Worm (Caenorhabditis elegans) whole organism, midembryonic: ENCODE results near the gene msp-36.

Source experiments
- T22C8.4 ChIP-seq: fragments of 200-800 bp; sonication (Bioruptor generic); IDR thresholded peaks from 2 replicates; pipeline ENCODE4 v1.3.6; 2022; ENCODE audit warnings: missing genetic modification characterization, missing compliant biosample characterization
- cog-1 ChIP-seq: sonication (generic microtip); optimal IDR thresholded peaks from 2 replicates; lab custom pipeline; 2016; ENCODE audit warnings: missing genetic modification characterization, missing compliant biosample characterization
- flt-1 ChIP-seq: fragments of 200-800 bp; sonication (Bioruptor generic); IDR thresholded peaks from 2 replicates; pipeline ENCODE4 v1.3.6; 2022; ENCODE audit warnings: missing genetic modification characterization, missing compliant biosample characterization
- klf-2 ChIP-seq: fragments of 200-800 bp; sonication (Bioruptor generic); conservative IDR thresholded peaks from 2 replicates; pipeline ENCODE4 v1.3.6; 2022; ENCODE audit warnings: missing genetic modification reagents, missing genetic modification characterization, missing compliant biosample characterization
- med-1 ChIP-seq: sonication (generic microtip); optimal IDR thresholded peaks from 2 replicates; lab custom pipeline; 2017; ENCODE audit warnings: missing genetic modification characterization, mild to moderate bottlenecking, missing compliant biosample characterization, antibody characterized with exemption, missing genetic modification reagents; ENCODE audit not compliant: insufficient read depth
- ref-1 ChIP-seq: fragments of 200-800 bp; sonication (Bioruptor generic); conservative IDR thresholded peaks from 2 replicates; pipeline ENCODE4 v1.3.6; 2022; ENCODE audit warnings: missing genetic modification reagents, missing genetic modification characterization, missing compliant biosample characterization
- tab-1 ChIP-seq: fragments of 200-800 bp; sonication (Bioruptor generic); IDR thresholded peaks from 2 replicates; pipeline ENCODE4 v1.3.6; 2022; ENCODE audit warnings: missing genetic modification characterization, missing compliant biosample characterization
- ztf-23 ChIP-seq: fragments of 200-800 bp; sonication (Bioruptor generic); IDR thresholded peaks from 2 replicates; pipeline ENCODE4 v1.3.6; 2022; ENCODE audit warnings: missing genetic modification reagents, missing genetic modification characterization, missing compliant biosample characterization
- ztf-29 ChIP-seq: fragments of 200-800 bp; sonication (Bioruptor generic); IDR thresholded peaks from 2 replicates; pipeline ENCODE4 v1.3.6; 2022; ENCODE audit warnings: missing genetic modification reagents, missing genetic modification characterization, missing compliant biosample characterization

msp-36 gene

ce11 chrIV:10063941-10064340, 31.3 kb upstream of the msp-36 start:
- no peak for TF ChIP-seq ztf-29 (GFP tag; lab: Robert Waterston, UW)
- TF ChIP-seq ref-1 (GFP tag; lab: Robert Waterston, UW) = no peak
- no peak for TF ChIP-seq T22C8.4 (GFP tag; lab: Robert Waterston, UW)
- no peak for TF ChIP-seq flt-1
- no peak for TF ChIP-seq klf-2 (GFP tag; lab: Robert Waterston, UW)
- TF ChIP-seq ztf-23 (GFP tag; lab: Robert Waterston, UW) = no peak
- TF ChIP-seq med-1 (GFP tag; lab: Kevin White, UChicago) = no peak
- TF ChIP-seq cog-1 (tag; lab: Kevin White, UChicago) = no peak
- no peak for TF ChIP-seq tab-1 (GFP tag; lab: Robert Waterston, UW)

- TF ChIP-seq flt-1 = no peak
- no peak for TF ChIP-seq ztf-23 (GFP tag; lab: Robert Waterston, UW)
- no peak for TF ChIP-seq tab-1 (GFP tag; lab: Robert Waterston, UW)
- TF ChIP-seq med-1 (GFP tag; lab: Kevin White, UChicago) = no peak
- TF ChIP-seq ref-1 (GFP tag; lab: Robert Waterston, UW) = no peak
- no peak for TF ChIP-seq T22C8.4 (GFP tag; lab: Robert Waterston, UW)
- no peak for TF ChIP-seq cog-1 (tag; lab: Kevin White, UChicago)
- no peak for TF ChIP-seq ztf-29 (GFP tag; lab: Robert Waterston, UW)
- TF ChIP-seq klf-2 (GFP tag; lab: Robert Waterston, UW) = no peak
Measured at ce11 chrIV:10065159-10065558, 30.1 kb upstream of the msp-36 start.

ce11 chrIV:10066456-10066855, 28.8 kb upstream of the msp-36 start:
- TF ChIP-seq klf-2 (GFP tag; lab: Robert Waterston, UW) (no peak), ztf-29 (GFP tag; lab: Robert Waterston, UW) (no peak), ztf-23 (GFP tag; lab: Robert Waterston, UW) (no peak), tab-1 (GFP tag; lab: Robert Waterston, UW) (no peak), flt-1 (no peak), T22C8.4 (GFP tag; lab: Robert Waterston, UW) (no peak), ref-1 (GFP tag; lab: Robert Waterston, UW) (no peak), cog-1 (tag; lab: Kevin White, UChicago) (no peak), med-1 (GFP tag; lab: Kevin White, UChicago) (no peak)

- TF ChIP-seq T22C8.4 (GFP tag; lab: Robert Waterston, UW) = no peak
- no peak for TF ChIP-seq klf-2 (GFP tag; lab: Robert Waterston, UW)
- no peak for TF ChIP-seq med-1 (GFP tag; lab: Kevin White, UChicago)
- TF ChIP-seq ztf-23 (GFP tag; lab: Robert Waterston, UW) = no peak
Measured at ce11 chrIV:10067541-10067940, 27.7 kb upstream of the msp-36 start, which contains the start of gene cwn-2. Gene cwn-2 (plus strand): TSS chrIV:10067816.

ce11 chrIV:10068266-10068665, 27.0 kb upstream of the msp-36 start:
- TF ChIP-seq flt-1 (no peak), klf-2 (GFP tag; lab: Robert Waterston, UW) (no peak), ztf-29 (GFP tag; lab: Robert Waterston, UW) (no peak), tab-1 (GFP tag; lab: Robert Waterston, UW) (no peak), cog-1 (tag; lab: Kevin White, UChicago) (no peak), T22C8.4 (GFP tag; lab: Robert Waterston, UW) (no peak), ref-1 (GFP tag; lab: Robert Waterston, UW) (no peak)

ce11 chrIV:10072527-10072926, 22.7 kb upstream of the msp-36 start, which contains the start of gene W01B6.3:
Gene W01B6.3 (minus strand): TSS chrIV:10072627.
- no peak for TF ChIP-seq T22C8.4 (GFP tag; lab: Robert Waterston, UW)
- no peak for TF ChIP-seq cog-1 (tag; lab: Kevin White, UChicago)
- TF ChIP-seq tab-1 (GFP tag; lab: Robert Waterston, UW) = no peak
- no peak for TF ChIP-seq ref-1 (GFP tag; lab: Robert Waterston, UW)
- TF ChIP-seq ztf-29 (GFP tag; lab: Robert Waterston, UW) = no peak
- no peak for TF ChIP-seq ztf-23 (GFP tag; lab: Robert Waterston, UW)
- TF ChIP-seq klf-2 (GFP tag; lab: Robert Waterston, UW) = no peak
- TF ChIP-seq flt-1 = no peak
- TF ChIP-seq med-1 (GFP tag; lab: Kevin White, UChicago) = no peak

- no peak for TF ChIP-seq med-1 (GFP tag; lab: Kevin White, UChicago)
- no peak for TF ChIP-seq klf-2 (GFP tag; lab: Robert Waterston, UW)
- no peak for TF ChIP-seq ztf-29 (GFP tag; lab: Robert Waterston, UW)
- no peak for TF ChIP-seq ztf-23 (GFP tag; lab: Robert Waterston, UW)
- no peak for TF ChIP-seq cog-1 (tag; lab: Kevin White, UChicago)
- no peak for TF ChIP-seq tab-1 (GFP tag; lab: Robert Waterston, UW)
- TF ChIP-seq T22C8.4 (GFP tag; lab: Robert Waterston, UW) = no peak
- TF ChIP-seq ref-1 (GFP tag; lab: Robert Waterston, UW) = no peak
- TF ChIP-seq flt-1 = no peak
Measured at ce11 chrIV:10075034-10075510, 20.2 kb upstream of the msp-36 start, which contains the start of the genes ttbk-4 and W01B6.4. Gene ttbk-4 (minus strand): TSS chrIV:10075134. Gene W01B6.4 (plus strand): TSS chrIV:10075460.

ce11 chrIV:10075899-10076298, 19.3 kb upstream of the msp-36 start, which contains the start of gene W01B6.5:
Gene W01B6.5 (plus strand): TSS chrIV:10076199.
- TF ChIP-seq cog-1 (tag; lab: Kevin White, UChicago) (no peak), ref-1 (GFP tag; lab: Robert Waterston, UW) (no peak), ztf-23 (GFP tag; lab: Robert Waterston, UW) (no peak), tab-1 (GFP tag; lab: Robert Waterston, UW) (no peak), ztf-29 (GFP tag; lab: Robert Waterston, UW) (no peak), klf-2 (GFP tag; lab: Robert Waterston, UW) (no peak), T22C8.4 (GFP tag; lab: Robert Waterston, UW) (no peak), flt-1 (no peak), med-1 (GFP tag; lab: Kevin White, UChicago) (no peak)

ce11 chrIV:10078003-10078402, 17.2 kb upstream of the msp-36 start:
- TF ChIP-seq T22C8.4 (GFP tag; lab: Robert Waterston, UW) (no peak), klf-2 (GFP tag; lab: Robert Waterston, UW) (no peak), cog-1 (tag; lab: Kevin White, UChicago) (no peak), ref-1 (GFP tag; lab: Robert Waterston, UW) (no peak), med-1 (GFP tag; lab: Kevin White, UChicago) (no peak), ztf-29 (GFP tag; lab: Robert Waterston, UW) (no peak), flt-1 (no peak), ztf-23 (GFP tag; lab: Robert Waterston, UW) (no peak), tab-1 (GFP tag; lab: Robert Waterston, UW) (no peak)
